Worm (Caenorhabditis elegans): ENCODE results near the gene C10C6.3.

C10C6.3 gene

ce11 chrIV:11489077-11489476 lies 24.1 kb upstream of the C10C6.3 start:
- TF ChIP-seq zip-11 (GFP tag; IDR thresholded peaks at IDR 0.05) = no peak
- no peak for TF ChIP-seq gei-8 (GFP tag; optimal IDR thresholded peaks at IDR 0.05)
- peak; percentile 72 for TF ChIP-seq nhr-28 (tag; optimal IDR thresholded peaks at IDR 0.05)
- TF ChIP-seq zfp-2 (tag; optimal IDR thresholded peaks at IDR 0.05) = no peak
- TF ChIP-seq pqm-1 (tag; optimal IDR thresholded peaks at IDR 0.05) = peak; percentile 81
- TF ChIP-seq daf-19 (GFP tag; conservative IDR thresholded peaks at IDR 0.05) = no peak
- TF ChIP-seq daf-16 (GFP tag; optimal IDR thresholded peaks at IDR 0.05) = no peak
- TF ChIP-seq daf-16 (tag; optimal IDR thresholded peaks at IDR 0.05) = peak; percentile 39

ce11 chrIV:11487889-11488556 lies 23.0 kb upstream of the C10C6.3 start:
- TF ChIP-seq madf-9 (GFP tag; conservative IDR thresholded peaks at IDR 0.05) = no peak
- no peak for TF ChIP-seq arid-1 (GFP tag; conservative IDR thresholded peaks at IDR 0.05)
- TF ChIP-seq lim-7 (GFP tag; IDR thresholded peaks at IDR 0.05) = no peak
- TF ChIP-seq snpc-1.2 (GFP tag; IDR thresholded peaks at IDR 0.05) = no peak
- no peak for TF ChIP-seq ceh-82 (tag; optimal IDR thresholded peaks at IDR 0.05)
- TF ChIP-seq D1046.2 (GFP tag; IDR thresholded peaks at IDR 0.05) = no peak
- no peak for TF ChIP-seq dmd-9 (GFP tag; IDR thresholded peaks at IDR 0.05)
- TF ChIP-seq ZK337.2 (GFP tag; IDR thresholded peaks at IDR 0.05) = no peak
- TF ChIP-seq egl-43 (GFP tag; IDR thresholded peaks at IDR 0.05) = no peak
- peak in 1 of 2 experiments; percentile 4 for TF ChIP-seq daf-16 (GFP tag; optimal IDR thresholded peaks at IDR 0.05)
- no peak for TF ChIP-seq daf-16 (tag; optimal IDR thresholded peaks at IDR 0.05)
- TF ChIP-seq zfp-2 (tag; optimal IDR thresholded peaks at IDR 0.05) = no peak
- no peak for TF ChIP-seq dmd-8 (GFP tag; IDR thresholded peaks at IDR 0.05)
- TF ChIP-seq nhr-48 (tag; optimal IDR thresholded peaks at IDR 0.05) = no peak
- TF ChIP-seq mdt-29 (GFP tag; IDR thresholded peaks at IDR 0.05) = no peak
- TF ChIP-seq ztf-7 (tag; optimal IDR thresholded peaks at IDR 0.05) = no peak
- TF ChIP-seq nhr-111 (GFP tag; optimal IDR thresholded peaks at IDR 0.05) = no peak
- no peak for TF ChIP-seq lin-1 (GFP tag; IDR thresholded peaks at IDR 0.05)
- TF ChIP-seq F10B5.3 (tag; optimal IDR thresholded peaks at IDR 0.05) = no peak
- peak; percentile 28 for TF ChIP-seq pqm-1 (tag; optimal IDR thresholded peaks at IDR 0.05)
- TF ChIP-seq vab-7 (GFP tag; IDR thresholded peaks at IDR 0.05) = no peak
- no peak for TF ChIP-seq daf-8 (GFP tag; IDR thresholded peaks at IDR 0.05)
- TF ChIP-seq Y105C5A.15 (GFP tag; IDR thresholded peaks at IDR 0.05) = no peak
- TF ChIP-seq ceh-20 (GFP tag; IDR thresholded peaks at IDR 0.05) = no peak
- TF ChIP-seq lin-29 (GFP tag; IDR thresholded peaks at IDR 0.05) = no peak
- peak; percentile 16 for TF ChIP-seq nhr-6 (tag; optimal IDR thresholded peaks at IDR 0.05)
- no peak for TF ChIP-seq spr-1 (tag; optimal IDR thresholded peaks at IDR 0.05)
- no peak for TF ChIP-seq snpc-4 (tag; optimal IDR thresholded peaks at IDR 0.05)
- no peak for TF ChIP-seq attf-4 (tag; optimal IDR thresholded peaks at IDR 0.05)
- TF ChIP-seq nhr-42 (GFP tag; IDR thresholded peaks at IDR 0.05) = no peak
- no peak for TF ChIP-seq rbr-2 (tag; optimal IDR thresholded peaks at IDR 0.05)
- TF ChIP-seq dmd-6 (GFP tag; IDR thresholded peaks at IDR 0.05) = peak; percentile 55
- no peak for TF ChIP-seq lir-3 (tag; optimal IDR thresholded peaks at IDR 0.05)
- no peak for TF ChIP-seq R02D3.7 (tag; optimal IDR thresholded peaks at IDR 0.05)
- no peak for TF ChIP-seq Y75B8A.6 (GFP tag; IDR thresholded peaks at IDR 0.05)
- TF ChIP-seq F37D6.2 (tag; optimal IDR thresholded peaks at IDR 0.05) = no peak
- no peak for TF ChIP-seq lin-15B (tag; optimal IDR thresholded peaks at IDR 0.05)
- no peak for TF ChIP-seq egl-27 (tag; optimal IDR thresholded peaks at IDR 0.05)
- TF ChIP-seq duxl-1 (tag; optimal IDR thresholded peaks at IDR 0.05; ENCODE audit: poor library complexity) = no peak
- no peak for TF ChIP-seq fkh-10 (GFP tag; optimal IDR thresholded peaks at IDR 0.05)
- no peak for TF ChIP-seq lin-38 (GFP tag; IDR thresholded peaks at IDR 0.05)
- no peak for TF ChIP-seq skn-1 (tag; optimal IDR thresholded peaks at IDR 0.05)
- TF ChIP-seq aha-1 (tag) = peak; percentile 15
- no peak for TF ChIP-seq ces-1 (GFP tag; optimal IDR thresholded peaks at IDR 0.05)
- TF ChIP-seq tag-97 (GFP tag; IDR thresholded peaks at IDR 0.05) = no peak
- TF ChIP-seq gei-8 (GFP tag; optimal IDR thresholded peaks at IDR 0.05) = no peak
- no peak for TF ChIP-seq unc-62 (GFP tag; optimal IDR thresholded peaks at IDR 0.05 in 1 of 2)
- no peak for TF ChIP-seq unc-62 (tag; optimal IDR thresholded peaks at IDR 0.05)

Measured in whole organism, L4 larva.